Worm (Caenorhabditis elegans) whole organism, L2 larva: ENCODE results near the gene T16H12.9.

Experiments
- R02D3.7 ChIP-seq: fragments of 150-350 bp; optimal IDR thresholded peaks from 2 replicates; lab custom pipeline; 2014; ENCODE audit warnings: missing biosample characterization, missing genetic modification characterization
- ceh-16 ChIP-seq: fragments of 150-350 bp; optimal IDR thresholded peaks from 2 replicates; lab custom pipeline; 2014; ENCODE audit warnings: missing biosample characterization, missing genetic modification characterization
- fos-1 ChIP-seq: fragments of 150-350 bp; optimal IDR thresholded peaks from 2 replicates; lab custom pipeline; 2014; ENCODE audit warnings: missing biosample characterization, missing genetic modification characterization
- lin-39 ChIP-seq: fragments of 150-350 bp; optimal IDR thresholded peaks from 2 replicates; lab custom pipeline; 2014; ENCODE audit warnings: missing biosample characterization, missing genetic modification reagents, missing genetic modification characterization
- nhr-129 ChIP-seq: fragments of 150-350 bp; optimal IDR thresholded peaks from 2 replicates; lab custom pipeline; 2014; ENCODE audit warnings: missing biosample characterization, missing genetic modification characterization
- unc-39 ChIP-seq: fragments of 150-350 bp; optimal IDR thresholded peaks from 2 replicates; lab custom pipeline; 2014; ENCODE audit warnings: missing biosample characterization, missing genetic modification characterization
- unc-62 ChIP-seq: fragments of 150-350 bp; optimal IDR thresholded peaks from 2 replicates; lab custom pipeline; 2014; ENCODE audit warnings: missing biosample characterization, missing genetic modification reagents, missing genetic modification characterization
- zag-1 ChIP-seq: fragments of 150-350 bp; optimal IDR thresholded peaks from 2 replicates; lab custom pipeline; 2014; ENCODE audit warnings: missing biosample characterization, missing genetic modification characterization
- ztf-1 ChIP-seq: fragments of 200-800 bp; sonication (Bioruptor generic); conservative IDR thresholded peaks from 2 replicates; pipeline ENCODE4 v1.3.6; 2022; ENCODE audit warnings: missing genetic modification characterization, missing compliant biosample characterization
- ztf-4 ChIP-seq: fragments of 150-350 bp; optimal IDR thresholded peaks from 2 replicates; lab custom pipeline; 2014; ENCODE audit warnings: missing biosample characterization, missing genetic modification characterization

DNA sequence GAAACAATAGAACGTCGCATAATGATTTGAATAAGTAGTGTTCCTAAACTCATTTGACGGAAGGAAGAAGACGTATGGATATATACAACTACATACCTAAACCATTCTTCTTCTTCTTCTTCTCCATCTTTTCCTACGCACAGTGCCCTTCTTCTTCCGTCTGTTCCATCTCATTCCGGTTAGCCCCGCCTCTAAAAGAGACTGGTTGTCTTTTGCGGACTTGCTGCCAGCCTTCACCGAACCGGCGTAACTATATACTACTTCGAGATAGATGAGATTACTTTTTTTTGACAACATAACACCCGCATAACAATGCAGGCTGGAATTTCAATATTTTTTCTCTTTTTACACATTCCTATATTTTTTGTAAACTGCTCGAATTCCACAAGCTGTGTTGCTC is 51.3 kb downstream of the T16H12.9 start, which contains the start of the genes K08E5.5 and mua-3:
- TF ChIP-seq ztf-4 (tag; lab: Kevin White, UChicago) (no peak), unc-62 (GFP tag; lab: Kevin White, UChicago) (no peak), fos-1 (tag; lab: Kevin White, UChicago) (no peak), R02D3.7 (no peak), zag-1 (tag; lab: Kevin White, UChicago) (no peak), ztf-1 (no peak), ceh-16 (tag; lab: Kevin White, UChicago) (no peak), nhr-129 (tag; lab: Kevin White, UChicago) (no peak), unc-39 (tag; lab: Kevin White, UChicago) (no peak), lin-39 (no peak)
